Worm (Caenorhabditis elegans) whole organism, early embryonic: Measurements from ENCODE around the gene tag-294.

Experiments used
- B0310.2 ChIP-seq: sonication (generic microtip); optimal IDR thresholded peaks from 2 replicates; lab custom pipeline; 2016; ENCODE audit warnings: mild to moderate bottlenecking, missing genetic modification characterization, missing compliant biosample characterization
- F13C5.2 ChIP-seq: sonication (generic microtip); optimal IDR thresholded peaks from 2 replicates; lab custom pipeline; 2017; ENCODE audit warnings: mild to moderate bottlenecking, missing genetic modification characterization, inconsistent platforms, missing compliant biosample characterization
- ama-1 ChIP-seq: fragments of 150-350 bp; optimal IDR thresholded peaks from 2 replicates; lab custom pipeline; 2014
- ceh-13 ChIP-seq: fragments of 200-800 bp; sonication (Bioruptor generic); optimal IDR thresholded peaks from 2 replicates; lab custom pipeline; 2018; ENCODE audit warnings: mild to moderate bottlenecking, missing genetic modification characterization, missing compliant biosample characterization
- ets-7 ChIP-seq: sonication (generic microtip); optimal IDR thresholded peaks from 2 replicates; lab custom pipeline; 2016; ENCODE audit warnings: missing genotype, missing genetic modification characterization, missing compliant biosample characterization
- flt-1 ChIP-seq: fragments of 200-800 bp; sonication (Bioruptor generic); IDR thresholded peaks from 2 replicates; pipeline ENCODE4 v1.3.6; 2022; ENCODE audit warnings: missing genetic modification characterization, missing compliant biosample characterization
- hmbx-1 ChIP-seq: sonication (generic microtip); optimal IDR thresholded peaks from 2 replicates; lab custom pipeline; 2016; ENCODE audit warnings: mild to moderate bottlenecking, missing genetic modification characterization, missing compliant biosample characterization
- hmg-4 ChIP-seq: fragments of 200-800 bp; sonication (Bioruptor generic); optimal IDR thresholded peaks from 2 replicates; lab custom pipeline; 2018; ENCODE audit warnings: mild to moderate bottlenecking, missing genetic modification characterization, missing compliant biosample characterization
- hnd-1 ChIP-seq: sonication (generic microtip); optimal IDR thresholded peaks from 2 replicates; lab custom pipeline; 2016; ENCODE audit warnings: missing genetic modification characterization, missing compliant biosample characterization
- pes-1 ChIP-seq: fragments of 200-800 bp; sonication (Bioruptor generic); IDR thresholded peaks from 2 replicates; pipeline ENCODE4 v1.3.6; 2022; ENCODE audit warnings: missing genetic modification reagents, missing genetic modification characterization, missing compliant biosample characterization
- scrt-1 ChIP-seq: fragments of 200-800 bp; sonication (Bioruptor generic); IDR thresholded peaks from 2 replicates; pipeline ENCODE4 v1.3.6; 2022; ENCODE audit warnings: missing genetic modification characterization, missing compliant biosample characterization
- tbx-37 ChIP-seq: fragments of 200-800 bp; sonication (Bioruptor generic); conservative IDR thresholded peaks from 2 replicates; pipeline ENCODE4 v1.3.6; 2022; ENCODE audit warnings: missing genetic modification reagents, missing genetic modification characterization, missing compliant biosample characterization

ce11 chrX:5803492-5803891, 40.3 kb upstream of the tag-294 start:
- TF ChIP-seq hmg-4 (GFP tag; lab: Kevin White, UChicago) (no peak), flt-1 (no peak), B0310.2 (no peak), ets-7 (tag; lab: Kevin White, UChicago) (no peak), F13C5.2 (tag; lab: Kevin White, UChicago) (no peak), hmbx-1 (no peak), ama-1 (lab: Kevin White, UChicago) (no peak), pes-1 (GFP tag; lab: Robert Waterston, UW) (no peak), scrt-1 (GFP tag; lab: Robert Waterston, UW) (no peak), tbx-37 (no peak), ceh-13 (GFP tag; lab: Kevin White, UChicago) (no peak), hnd-1 (tag; lab: Kevin White, UChicago) (no peak)
